Worm (Caenorhabditis elegans) whole organism, early embryonic: ENCODE measurements around the gene F49F1.9.

Source experiments
- ama-1 ChIP-seq: fragments of 150-350 bp; optimal IDR thresholded peaks from 2 replicates; lab custom pipeline; 2014
- sea-1 ChIP-seq: fragments of 200-800 bp; sonication (Bioruptor generic); conservative IDR thresholded peaks from 2 replicates; pipeline ENCODE4 v1.3.6; 2022; ENCODE audit warnings: missing genetic modification characterization, missing compliant biosample characterization

ce11 chrIV:4144784-4145183, 7.4 kb upstream of the F49F1.9 start, which contains the start of gene R07C12.3:
- TF ChIP-seq ama-1 (lab: Kevin White, UChicago): no peak
- TF ChIP-seq sea-1 (GFP tag; lab: Robert Waterston, UW): no peak
